Fruit fly (Drosophila melanogaster): ENCODE data around the gene Qsox3.

Qsox3 gene

dm6 chr3R:21921363-21922208 is 10.0 kb downstream of the Qsox3 start:
- TF ChIP-seq gem (tag; optimal IDR thresholded peaks at IDR 0.05) (peak; percentile 33), Ets65A (GFP tag) (peak; percentile 19), nmo (GFP tag; optimal IDR thresholded peaks at IDR 0.05) (peak; percentile 9), Sox102F (GFP tag; optimal IDR thresholded peaks at IDR 0.05) (peak; percentile 4), CoRest (tag; optimal IDR thresholded peaks at IDR 0.05) (peak; percentile 22), CG16813 (GFP tag; IDR thresholded peaks at IDR 0.05; ENCODE audit: partially characterized antibody) (0 out of 3 replicates have a peak, but pooled peaks have one; percentile 15), ara (GFP tag; IDR thresholded peaks at IDR 0.05) (no peak), CG17385 (GFP tag; optimal IDR thresholded peaks at IDR 0.05) (no peak), CG12769 (tag; optimal IDR thresholded peaks at IDR 0.05) (peak; percentile 59), HLH4C (GFP tag; IDR thresholded peaks at IDR 0.05; ENCODE audit: partially characterized antibody) (peak; percentile 24; the same call in 1 of the 3 replicates), eyg (GFP tag; optimal IDR thresholded peaks at IDR 0.05) (no peak), CG9437 (GFP tag; optimal IDR thresholded peaks at IDR 0.05) (peak; percentile 13), D19B (GFP tag; optimal IDR thresholded peaks at IDR 0.05) (peak; percentile 25), crol (GFP tag; IDR thresholded peaks at IDR 0.05) (peak; percentile 47; the same call in 1 of the 2 replicates), CG13424 (tag; optimal IDR thresholded peaks at IDR 0.05) (peak; percentile 16), bsh (GFP tag; optimal IDR thresholded peaks at IDR 0.05) (peak in 1 of 2 experiments; percentile 61), CG1792 (GFP tag; optimal IDR thresholded peaks at IDR 0.05) (no peak), Camta (GFP tag; optimal IDR thresholded peaks at IDR 0.05) (no peak)

dm6 chr3R:21922244-21922643 is 10.6 kb downstream of the Qsox3 start:
- TF ChIP-seq Dbx (GFP tag; IDR thresholded peaks at IDR 0.05) (no peak), h (optimal IDR thresholded peaks at IDR 0.05) (no peak), sens (GFP tag) (no peak), CG14667 (GFP tag; IDR thresholded peaks at IDR 0.05) (no peak), Doc2 (GFP tag; IDR thresholded peaks at IDR 0.05) (no peak), CG10321 (GFP tag; IDR thresholded peaks at IDR 0.05) (no peak), CG32772 (GFP tag; IDR thresholded peaks at IDR 0.05) (no peak), Oli (tag; optimal IDR thresholded peaks at IDR 0.05) (no peak), MESR4 (GFP tag; optimal IDR thresholded peaks at IDR 0.05) (no peak), Sox100B (GFP tag; optimal IDR thresholded peaks at IDR 0.05) (no peak), esg (GFP tag; conservative IDR thresholded peaks at IDR 0.05) (no peak), sob (GFP tag; IDR thresholded peaks at IDR 0.05) (no peak)

- TF ChIP-seq NK7.1 (GFP tag; optimal IDR thresholded peaks at IDR 0.05) (no peak), nom (GFP tag; optimal IDR thresholded peaks at IDR 0.05) (peak; percentile 65), row (GFP tag; IDR thresholded peaks at IDR 0.05) (no peak), CG6854 (GFP tag; optimal IDR thresholded peaks at IDR 0.05) (no peak), bsh (GFP tag; optimal IDR thresholded peaks at IDR 0.05) (peak in 1 of 2 experiments; percentile 46), hbn (GFP tag; IDR thresholded peaks at IDR 0.05; ENCODE audit: partially characterized antibody) (no peak)
Measured at dm6 chr3R:21922674-21923323, 11.2 kb downstream of the Qsox3 start.
